Worm (Caenorhabditis elegans) whole organism, L2 larva: ENCODE measurements around the gene xpd-1.
A peak's percentile ranks its signal among the peaks of the same experiment; 100 is the strongest.

Experiments used
- C34F6.9 ChIP-seq: fragments of 150-350 bp; optimal IDR thresholded peaks from 2 replicates; lab custom pipeline; 2014; ENCODE audit warnings: missing biosample characterization, missing genetic modification characterization
- F13H6.1 ChIP-seq: sonication (generic microtip); optimal IDR thresholded peaks from 2 replicates; lab custom pipeline; 2016; ENCODE audit warnings: missing genetic modification characterization, missing compliant biosample characterization
- ZK546.5 ChIP-seq: sonication (generic microtip); optimal IDR thresholded peaks from 2 replicates; lab custom pipeline; 2017; ENCODE audit warnings: missing biosample characterization, missing genetic modification characterization
- alr-1 ChIP-seq: fragments of 150-350 bp; optimal IDR thresholded peaks from 2 replicates; lab custom pipeline; 2014; ENCODE audit warnings: missing biosample characterization, missing genetic modification characterization
- aly-2 ChIP-seq: fragments of 150-350 bp; optimal IDR thresholded peaks from 2 replicates; lab custom pipeline; 2014; ENCODE audit warnings: missing biosample characterization, missing genetic modification characterization
- ama-1 ChIP-seq: fragments of 150-350 bp; optimal IDR thresholded peaks from 2 replicates; lab custom pipeline; 2018; ENCODE audit warnings: inconsistent platforms
- blmp-1 ChIP-seq: sonication (generic microtip); optimal IDR thresholded peaks from 2 replicates; lab custom pipeline; 2017; ENCODE audit warnings: missing genetic modification characterization, mild to moderate bottlenecking, missing compliant biosample characterization, antibody characterized with exemption, moderate library complexity; ENCODE audit not compliant: insufficient read depth
- ceh-82 ChIP-seq: fragments of 150-350 bp; optimal IDR thresholded peaks from 2 replicates; lab custom pipeline; 2014; ENCODE audit warnings: missing biosample characterization, missing genetic modification characterization
- crh-2 ChIP-seq: sonication (generic microtip); optimal IDR thresholded peaks from 2 replicates; lab custom pipeline; 2017; ENCODE audit warnings: missing biosample characterization, missing genetic modification characterization
- dmd-4 ChIP-seq: sonication (generic microtip); optimal IDR thresholded peaks from 2 replicates; lab custom pipeline; 2017; ENCODE audit warnings: missing biosample characterization, missing genetic modification characterization
- egl-27 ChIP-seq: sonication (generic microtip); optimal IDR thresholded peaks from 3 replicates; lab custom pipeline; 2017; ENCODE audit warnings: missing biosample characterization, missing genetic modification reagents, missing genetic modification characterization
- elt-3 ChIP-seq: sonication (generic microtip); optimal IDR thresholded peaks from 2 replicates; lab custom pipeline; 2017; ENCODE audit warnings: missing biosample characterization, missing genetic modification characterization
- fos-1 ChIP-seq: fragments of 150-350 bp; optimal IDR thresholded peaks from 2 replicates; lab custom pipeline; 2014; ENCODE audit warnings: missing biosample characterization, missing genetic modification characterization
- gmeb-1 ChIP-seq: fragments of 150-350 bp; optimal IDR thresholded peaks from 2 replicates; lab custom pipeline; 2014; ENCODE audit warnings: missing biosample characterization, missing genetic modification characterization
- lin-11 ChIP-seq: fragments of 150-350 bp; sonication (generic microtip); optimal IDR thresholded peaks from 2 replicates; lab custom pipeline; 2014; ENCODE audit warnings: missing biosample characterization, missing genetic modification characterization, inconsistent platforms, mixed read lengths
- lin-13 ChIP-seq: fragments of 150-350 bp; optimal IDR thresholded peaks from 2 replicates; lab custom pipeline; 2014; ENCODE audit warnings: missing biosample characterization, missing genetic modification reagents, missing genetic modification characterization
- lin-39 ChIP-seq: fragments of 150-350 bp; optimal IDR thresholded peaks from 2 replicates; lab custom pipeline; 2014; ENCODE audit warnings: missing biosample characterization, missing genetic modification reagents, missing genetic modification characterization
- lsy-2 ChIP-seq, 2 experiments: fragments of 150-350 bp in 1 of 2; sonication (generic microtip) in 1 of 2; optimal IDR thresholded peaks; 2 replicates each; lab custom pipeline; 2014 to 2017; ENCODE audit warnings: missing biosample characterization in 2 of 2, missing genetic modification characterization in 2 of 2
- mab-5 ChIP-seq: fragments of 150-350 bp; optimal IDR thresholded peaks from 2 replicates; lab custom pipeline; 2014; ENCODE audit warnings: missing biosample characterization, missing genetic modification characterization
- mdl-1 ChIP-seq, 2 experiments: fragments of 150-350 bp in 1 of 2; sonication (generic microtip) in 1 of 2; optimal IDR thresholded peaks; 2 replicates each; lab custom pipeline; 2017; ENCODE audit warnings: missing biosample characterization in 2 of 2, missing genetic modification characterization in 2 of 2
- nhr-10 ChIP-seq: sonication (generic microtip); optimal IDR thresholded peaks from 2 replicates; lab custom pipeline; 2017; ENCODE audit warnings: missing biosample characterization, missing genetic modification characterization
- nhr-11 ChIP-seq: fragments of 150-350 bp; optimal IDR thresholded peaks from 2 replicates; lab custom pipeline; 2014; ENCODE audit warnings: missing biosample characterization, missing genetic modification characterization
- nhr-129 ChIP-seq: fragments of 150-350 bp; optimal IDR thresholded peaks from 2 replicates; lab custom pipeline; 2014; ENCODE audit warnings: missing biosample characterization, missing genetic modification characterization
- nhr-21 ChIP-seq: fragments of 150-350 bp; optimal IDR thresholded peaks from 2 replicates; lab custom pipeline; 2014; ENCODE audit warnings: missing biosample characterization, missing genetic modification characterization
- nhr-23 ChIP-seq: fragments of 150-350 bp; optimal IDR thresholded peaks from 2 replicates; lab custom pipeline; 2014; ENCODE audit warnings: missing biosample characterization, missing genetic modification reagents, missing genetic modification characterization
- nhr-237 ChIP-seq: fragments of 150-350 bp; optimal IDR thresholded peaks from 2 replicates; lab custom pipeline; 2014; ENCODE audit warnings: missing biosample characterization, missing genetic modification characterization
- nhr-25 ChIP-seq: fragments of 150-350 bp; sonication (generic microtip); optimal IDR thresholded peaks from 3 replicates; lab custom pipeline; 2014; ENCODE audit warnings: missing biosample characterization, missing genetic modification characterization
- nhr-6 ChIP-seq: fragments of 150-350 bp; optimal IDR thresholded peaks from 2 replicates; lab custom pipeline; 2014; ENCODE audit warnings: missing biosample characterization, missing genetic modification characterization
- nhr-77 ChIP-seq: fragments of 150-350 bp; optimal IDR thresholded peaks from 2 replicates; lab custom pipeline; 2014; ENCODE audit warnings: missing biosample characterization, missing genetic modification characterization
- peb-1 ChIP-seq: fragments of 150-350 bp; optimal IDR thresholded peaks from 2 replicates; lab custom pipeline; 2014; ENCODE audit warnings: missing biosample characterization, missing genetic modification characterization
- sem-4 ChIP-seq: fragments of 150-350 bp; optimal IDR thresholded peaks from 2 replicates; lab custom pipeline; 2014; ENCODE audit warnings: missing biosample characterization, missing genetic modification reagents, missing genetic modification characterization
- skn-1 ChIP-seq: sonication (generic microtip); optimal IDR thresholded peaks from 2 replicates; lab custom pipeline; 2017; ENCODE audit warnings: missing biosample characterization, missing genetic modification characterization
- sma-3 ChIP-seq: sonication (generic microtip); optimal IDR thresholded peaks from 2 replicates; lab custom pipeline; 2016; ENCODE audit warnings: missing genetic modification reagents, missing genetic modification characterization, missing compliant biosample characterization
- sma-9 ChIP-seq, 2 experiments: fragments of 150-350 bp in 1 of 2; sonication (generic microtip) in 1 of 2; optimal IDR thresholded peaks; 2 replicates each; lab custom pipeline; 2014 to 2016; ENCODE audit warnings: missing genetic modification characterization in 2 of 2, mild to moderate bottlenecking in 1 of 2, missing biosample characterization in 1 of 2, missing compliant biosample characterization in 1 of 2, missing genetic modification reagents in 1 of 2, moderate library complexity in 1 of 2
- snpc-4 ChIP-seq: fragments of 150-350 bp; optimal IDR thresholded peaks from 2 replicates; lab custom pipeline; 2014; ENCODE audit warnings: missing biosample characterization, missing genetic modification characterization
- unc-55 ChIP-seq: fragments of 150-350 bp; sonication (generic microtip); optimal IDR thresholded peaks from 3 replicates; lab custom pipeline; 2014; ENCODE audit warnings: missing biosample characterization, missing genetic modification reagents, missing genetic modification characterization
- zag-1 ChIP-seq: fragments of 150-350 bp; optimal IDR thresholded peaks from 2 replicates; lab custom pipeline; 2014; ENCODE audit warnings: missing biosample characterization, missing genetic modification characterization
- ztf-1 ChIP-seq: fragments of 200-800 bp; sonication (Bioruptor generic); conservative IDR thresholded peaks from 2 replicates; pipeline ENCODE4 v1.3.6; 2022; ENCODE audit warnings: missing genetic modification characterization, missing compliant biosample characterization
- ztf-11 ChIP-seq: sonication (generic microtip); optimal IDR thresholded peaks from 2 replicates; lab custom pipeline; 2017; ENCODE audit warnings: missing biosample characterization, missing genetic modification characterization
- ztf-4 ChIP-seq: fragments of 150-350 bp; optimal IDR thresholded peaks from 2 replicates; lab custom pipeline; 2014; ENCODE audit warnings: missing biosample characterization, missing genetic modification characterization

The xpd-1 gene

ce11 chrIII:264790-265189 lies at the start of gene xpd-1:
Gene xpd-1, plus strand, starts transcription at chrIII:265090.
- TF ChIP-seq zag-1 (no peak), alr-1 (tag; lab: Kevin White, UChicago) (no peak), blmp-1 (tag; lab: Kevin White, UChicago) (no peak), nhr-6 (tag; lab: Kevin White, UChicago) (no peak), ztf-11 (tag; lab: Kevin White, UChicago) (no peak), fos-1 (tag; lab: Kevin White, UChicago) (no peak), nhr-21 (tag; lab: Kevin White, UChicago) (no peak), nhr-10 (tag; lab: Kevin White, UChicago) (no peak), egl-27 (tag; lab: Kevin White, UChicago) (no peak), lin-13 (GFP tag; lab: Kevin White, UChicago) (no peak), ztf-1 (GFP tag; lab: Robert Waterston, UW) (no peak), F13H6.1 (tag; lab: Kevin White, UChicago) (no peak), ama-1 (lab: Kevin White, UChicago) (no peak), sma-3 (GFP tag; lab: Kevin White, UChicago) (no peak), gmeb-1 (no peak), snpc-4 (tag; lab: Kevin White, UChicago) (no peak), elt-3 (tag; lab: Kevin White, UChicago) (no peak), nhr-129 (tag; lab: Kevin White, UChicago) (no peak), ceh-82 (tag; lab: Kevin White, UChicago) (no peak), mdl-1 (tag; optimal IDR thresholded peaks at IDR 0.05; lab: Kevin White, UChicago) (no peak)

- peak; percentile 55 for TF ChIP-seq unc-55 (GFP tag; lab: Kevin White, UChicago)
- no peak for TF ChIP-seq lin-11 (tag; lab: Kevin White, UChicago)
- TF ChIP-seq C34F6.9: peak; percentile 3
- TF ChIP-seq skn-1: no peak
- peak; percentile 23 for TF ChIP-seq F13H6.1 (tag; lab: Kevin White, UChicago)
- TF ChIP-seq ztf-1 (GFP tag; lab: Robert Waterston, UW): no peak
- TF ChIP-seq zag-1: no peak
Measured at ce11 chrIII:220368-220767, 44.5 kb upstream of the xpd-1 start.

DNA sequence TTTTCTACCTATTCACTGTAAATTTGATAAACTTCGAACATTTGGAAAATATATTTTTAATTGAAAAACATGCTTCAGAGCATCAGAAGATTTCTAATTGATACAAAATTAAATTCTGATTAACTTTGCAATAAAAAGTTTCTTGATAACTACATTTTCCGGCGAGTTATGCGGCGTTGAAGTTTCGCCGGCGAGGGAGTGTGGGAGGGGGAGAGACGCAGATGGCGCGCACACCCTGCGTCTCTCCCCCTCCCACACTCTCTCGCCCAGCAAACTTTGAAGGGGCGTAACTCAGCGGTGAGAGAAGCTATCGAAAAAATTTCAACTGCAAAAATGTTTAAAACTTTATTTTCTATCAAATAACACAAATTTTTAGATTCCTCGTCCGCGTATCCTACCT lies 42.4 kb upstream of the xpd-1 start:
- no peak for TF ChIP-seq lin-13 (GFP tag; lab: Kevin White, UChicago)
- TF ChIP-seq nhr-6 (tag; lab: Kevin White, UChicago): no peak
- no peak for TF ChIP-seq skn-1
- TF ChIP-seq lin-11 (tag; lab: Kevin White, UChicago): no peak
- no peak for TF ChIP-seq ama-1 (lab: Kevin White, UChicago)
- no peak for TF ChIP-seq nhr-237 (tag; lab: Kevin White, UChicago)
- no peak for TF ChIP-seq mab-5
- no peak for TF ChIP-seq ztf-4 (tag; lab: Kevin White, UChicago)
- TF ChIP-seq nhr-129 (tag; lab: Kevin White, UChicago): no peak
- no peak for TF ChIP-seq nhr-25 (tag; lab: Kevin White, UChicago)
- no peak for TF ChIP-seq snpc-4 (tag; lab: Kevin White, UChicago)

ce11 chrIII:227033-227432 lies 37.9 kb upstream of the xpd-1 start:
- TF ChIP-seq nhr-10 (tag; lab: Kevin White, UChicago): no peak
- TF ChIP-seq, all 48 proteins: peak for 0

DNA sequence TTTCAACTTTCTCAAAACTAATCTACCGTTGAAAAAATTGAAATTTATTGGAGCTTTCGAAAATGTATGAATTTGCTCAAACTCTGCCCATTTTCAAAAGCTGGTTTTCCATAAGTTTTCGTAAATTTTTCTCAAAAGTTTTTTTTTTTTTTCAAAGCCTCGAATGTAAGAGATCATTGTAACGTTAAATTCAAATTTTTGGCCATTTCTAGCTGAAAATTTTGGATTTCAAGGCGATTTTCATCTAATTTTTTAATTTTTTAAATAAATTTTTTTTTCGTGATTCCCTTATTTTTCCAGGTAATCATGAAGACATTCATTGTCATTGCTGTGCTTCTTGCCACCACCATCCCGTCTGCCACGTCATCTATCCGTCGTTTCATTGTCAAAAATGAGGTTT lies 34.8 kb upstream of the xpd-1 start, which contains the start of gene hpo-38:
Gene hpo-38 (plus strand): TSS at position 301 of the 400 bp plus-strand sequence.
- TF ChIP-seq elt-3 (tag; lab: Kevin White, UChicago) (no peak), nhr-11 (tag; lab: Kevin White, UChicago) (no peak), egl-27 (tag; lab: Kevin White, UChicago) (no peak), mab-5 (no peak), peb-1 (tag; lab: Kevin White, UChicago) (no peak), fos-1 (tag; lab: Kevin White, UChicago) (no peak), sma-3 (GFP tag; lab: Kevin White, UChicago) (no peak), crh-2 (tag; lab: Kevin White, UChicago) (no peak)

DNA sequence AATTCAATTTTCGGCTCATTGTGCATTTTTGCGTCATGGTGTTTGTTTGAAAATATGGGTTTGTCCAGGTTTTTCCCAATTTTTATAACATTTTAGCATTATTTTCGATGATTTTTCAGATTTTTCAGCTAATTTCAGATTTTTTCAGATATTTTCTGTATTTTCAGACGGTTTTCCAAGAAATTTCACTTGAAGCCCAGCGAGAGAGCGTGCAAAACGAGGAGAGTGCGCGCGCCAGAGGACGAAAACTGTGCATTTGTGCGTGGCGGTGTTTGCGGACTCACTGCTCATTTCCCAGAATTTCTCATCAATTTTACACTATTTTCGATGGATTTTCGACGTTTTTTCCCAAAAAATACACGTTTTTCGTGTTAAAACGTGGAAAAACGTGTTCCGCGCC lies 29.8 kb upstream of the xpd-1 start:
- no peak for TF ChIP-seq nhr-23
- TF ChIP-seq ZK546.5 (tag; lab: Kevin White, UChicago): no peak
- no peak for TF ChIP-seq mab-5
- no peak for TF ChIP-seq nhr-10 (tag; lab: Kevin White, UChicago)
- TF ChIP-seq nhr-25 (tag; lab: Kevin White, UChicago): peak; percentile 16
- TF ChIP-seq nhr-21 (tag; lab: Kevin White, UChicago): peak; percentile 47
- TF ChIP-seq dmd-4 (tag; lab: Kevin White, UChicago): no peak
- TF ChIP-seq lin-39: no peak
- TF ChIP-seq skn-1: no peak
- no peak for TF ChIP-seq fos-1 (tag; lab: Kevin White, UChicago)
- TF ChIP-seq unc-55 (GFP tag; lab: Kevin White, UChicago): peak; percentile 48
- TF ChIP-seq ztf-11 (tag; lab: Kevin White, UChicago): no peak
- TF ChIP-seq ceh-82 (tag; lab: Kevin White, UChicago): no peak
- no peak for TF ChIP-seq aly-2 (tag; lab: Kevin White, UChicago)
- TF ChIP-seq lsy-2 (tag; optimal IDR thresholded peaks at IDR 0.05; lab: Kevin White, UChicago): peak; percentile 64 to 79
- no peak for TF ChIP-seq nhr-77 (tag; lab: Kevin White, UChicago)
- no peak for TF ChIP-seq sem-4 (tag; lab: Kevin White, UChicago)
- peak; percentile 63 for TF ChIP-seq gmeb-1
- TF ChIP-seq sma-3 (GFP tag; lab: Kevin White, UChicago): no peak
- peak; percentile 53 for TF ChIP-seq C34F6.9
- TF ChIP-seq nhr-6 (tag; lab: Kevin White, UChicago): no peak
- no peak for TF ChIP-seq sma-9 (GFP tag; optimal IDR thresholded peaks at IDR 0.05; lab: Kevin White, UChicago)
- TF ChIP-seq sma-9 (tag; optimal IDR thresholded peaks at IDR 0.05; lab: Kevin White, UChicago): no peak
